Worm (Caenorhabditis elegans): ENCODE data around the gene pix-1.
A peak's percentile ranks its signal among the peaks of the same experiment; 100 is the strongest.

pix-1 gene

ce11 chrX:13726874-13727343, at the start of gene pix-1:
Gene pix-1, plus strand, starts transcription at chrX:13727293.
- peak; percentile 81 for TF ChIP-seq mep-1 (tag; optimal IDR thresholded peaks at IDR 0.05)
- no peak for TF ChIP-seq nhr-11 (tag; optimal IDR thresholded peaks at IDR 0.05)
- peak; percentile 61 for TF ChIP-seq xbp-1 (tag; optimal IDR thresholded peaks at IDR 0.05)
- no peak for TF ChIP-seq egl-13 (tag; optimal IDR thresholded peaks at IDR 0.05)
- TF ChIP-seq nhr-237 (tag; optimal IDR thresholded peaks at IDR 0.05): no peak
- TF ChIP-seq blmp-1 (tag; optimal IDR thresholded peaks at IDR 0.05): peak; percentile 58
- TF ChIP-seq nhr-47 (tag; optimal IDR thresholded peaks at IDR 0.05): peak; percentile 65
- peak; percentile 86 for TF ChIP-seq dsc-1 (tag; optimal IDR thresholded peaks at IDR 0.05)
- no peak for TF ChIP-seq mab-9 (GFP tag; IDR thresholded peaks at IDR 0.05)
- TF ChIP-seq skn-1 (tag; optimal IDR thresholded peaks at IDR 0.05): peak; percentile 38
- TF ChIP-seq lsy-2 (tag; optimal IDR thresholded peaks at IDR 0.05): peak; percentile 59 to 69
- TF ChIP-seq nhr-85 (tag): peak; percentile 12
- peak; percentile 2 for TF ChIP-seq lir-3 (tag; optimal IDR thresholded peaks at IDR 0.05; ENCODE audit: poor library complexity)
- no peak for TF ChIP-seq zip-4 (GFP tag; optimal IDR thresholded peaks at IDR 0.05)
- no peak for TF ChIP-seq aly-2 (tag; optimal IDR thresholded peaks at IDR 0.05)
- TF ChIP-seq C34B4.2 (tag; optimal IDR thresholded peaks at IDR 0.05): no peak
- peak; percentile 40 for TF ChIP-seq lin-39 (tag; optimal IDR thresholded peaks at IDR 0.05)
- no peak for TF ChIP-seq sup-37 (GFP tag; optimal IDR thresholded peaks at IDR 0.05)
- no peak for TF ChIP-seq sox-4 (tag; optimal IDR thresholded peaks at IDR 0.05)
- TF ChIP-seq rnt-1 (tag; optimal IDR thresholded peaks at IDR 0.05): peak; percentile 86
- TF ChIP-seq sptf-1 (tag; optimal IDR thresholded peaks at IDR 0.05): no peak
- TF ChIP-seq grh-1 (GFP tag; IDR thresholded peaks at IDR 0.05): no peak
- TF ChIP-seq ztf-4 (tag; optimal IDR thresholded peaks at IDR 0.05): no peak
- no peak for TF ChIP-seq Y116A8C.19 (tag; optimal IDR thresholded peaks at IDR 0.05; ENCODE audit: borderline replicate concordance)
- TF ChIP-seq unc-30 (tag; optimal IDR thresholded peaks at IDR 0.05): no peak
- peak; percentile 2 for TF ChIP-seq unc-86 (tag; optimal IDR thresholded peaks at IDR 0.05)
- TF ChIP-seq ets-5 (GFP tag; IDR thresholded peaks at IDR 0.05): no peak
- peak; percentile 69 for TF ChIP-seq swsn-7 (tag; optimal IDR thresholded peaks at IDR 0.05)
- TF ChIP-seq nhr-12 (tag; optimal IDR thresholded peaks at IDR 0.05): no peak
- no peak for TF ChIP-seq nhr-84 (tag; optimal IDR thresholded peaks at IDR 0.05)
- TF ChIP-seq mdl-1 (tag; optimal IDR thresholded peaks at IDR 0.05): peak in 1 of 2 experiments; percentile 55
- TF ChIP-seq mef-2 (tag; optimal IDR thresholded peaks at IDR 0.05): no peak
- TF ChIP-seq snu-23 (GFP tag; optimal IDR thresholded peaks at IDR 0.05): peak; percentile 81
- peak; percentile 34 for TF ChIP-seq irx-1 (tag; optimal IDR thresholded peaks at IDR 0.05)
- TF ChIP-seq pax-3 (tag; optimal IDR thresholded peaks at IDR 0.05): no peak
- no peak for TF ChIP-seq aha-1 (tag; optimal IDR thresholded peaks at IDR 0.05)
- TF ChIP-seq C04F5.9 (tag; optimal IDR thresholded peaks at IDR 0.05): no peak
- no peak for TF ChIP-seq ces-1 (GFP tag; optimal IDR thresholded peaks at IDR 0.05)
- TF ChIP-seq zag-1 (tag; optimal IDR thresholded peaks at IDR 0.05): no peak
- TF ChIP-seq lin-13 (GFP tag; optimal IDR thresholded peaks at IDR 0.05): no peak
- no peak for TF ChIP-seq hlh-17 (GFP tag; optimal IDR thresholded peaks at IDR 0.05; ENCODE audit: borderline replicate concordance)
- peak; percentile 64 for TF ChIP-seq tbx-2 (tag; optimal IDR thresholded peaks at IDR 0.05)
- no peak for TF ChIP-seq ceh-8 (GFP tag; optimal IDR thresholded peaks at IDR 0.05)
- TF ChIP-seq pqm-1 (tag; optimal IDR thresholded peaks at IDR 0.05): no peak
- TF ChIP-seq nhr-90 (tag; optimal IDR thresholded peaks at IDR 0.05; ENCODE audit: poor library complexity): peak; percentile 47
- TF ChIP-seq dpl-1 (GFP tag; optimal IDR thresholded peaks at IDR 0.05): peak; percentile 15 to 42 (median 22)
- TF ChIP-seq fos-1 (tag; optimal IDR thresholded peaks at IDR 0.05): no peak
- TF ChIP-seq unc-98 (GFP tag; IDR thresholded peaks at IDR 0.05): no peak
- no peak for TF ChIP-seq efl-3 (GFP tag; optimal IDR thresholded peaks at IDR 0.05)
- TF ChIP-seq alr-1 (tag; optimal IDR thresholded peaks at IDR 0.05; ENCODE audit: borderline replicate concordance): no peak
- TF ChIP-seq ceh-82 (tag; optimal IDR thresholded peaks at IDR 0.05): peak in 2 of 3 experiments; percentile 47 to 53
- no peak for TF ChIP-seq ceh-90 (tag; optimal IDR thresholded peaks at IDR 0.05)
- no peak for TF ChIP-seq hpl-2 (GFP tag; optimal IDR thresholded peaks at IDR 0.05)

Measured in whole organism, L1 larva.